Fruit fly (Drosophila melanogaster): ENCODE data around the gene CG10405.

The CG10405 gene

DNA sequence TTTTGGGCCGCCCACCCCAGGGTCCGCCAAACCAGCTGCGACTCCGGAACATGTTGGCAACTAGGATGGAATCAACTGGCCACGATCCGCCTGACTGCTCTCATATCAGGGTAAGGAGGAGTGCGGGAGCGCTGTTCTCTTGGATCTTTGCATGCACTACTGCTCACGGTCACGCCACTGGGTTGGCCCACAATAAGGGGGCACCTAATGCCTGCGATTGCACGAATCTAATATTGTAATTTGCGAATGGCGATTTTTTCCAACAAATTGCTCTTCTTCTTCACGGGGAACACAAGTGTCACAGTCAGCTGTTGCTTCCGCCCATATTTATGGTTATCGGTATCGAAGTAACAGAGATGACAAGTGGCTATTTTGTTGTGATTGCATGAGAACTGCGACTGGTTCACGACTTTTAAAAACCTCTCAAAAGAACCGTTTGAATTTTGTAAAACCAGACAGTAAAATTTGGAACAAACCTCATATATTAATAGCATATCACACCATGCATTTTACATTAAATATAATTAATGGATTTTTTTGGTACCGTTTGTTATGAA lies 12.8 kb upstream of the CG10405 start, which contains the start of gene ema (continued):
- TF ChIP-seq slbo (GFP tag; IDR thresholded peaks at IDR 0.05), result peak; percentile 56
- peak in 1 of 2 experiments; percentile 50 for TF ChIP-seq Pdp1 (GFP tag; optimal IDR thresholded peaks at IDR 0.05)
- peak; percentile 28; the same call in 1 of the 2 replicates for TF ChIP-seq Xrp1 (GFP tag; IDR thresholded peaks at IDR 0.05)
- peak; percentile 8 for TF ChIP-seq PHDP (tag; optimal IDR thresholded peaks at IDR 0.05)
- TF ChIP-seq Sin3A (optimal IDR thresholded peaks at IDR 0.05), result peak; percentile 7
- TF ChIP-seq CG1792 (GFP tag; optimal IDR thresholded peaks at IDR 0.05), result no peak
- TF ChIP-seq MESR4 (GFP tag; optimal IDR thresholded peaks at IDR 0.05), result peak; percentile 90
- no peak for TF ChIP-seq repo (GFP tag; optimal IDR thresholded peaks at IDR 0.05)
- TF ChIP-seq lilli (GFP tag; optimal IDR thresholded peaks at IDR 0.05), result peak; percentile 61
- TF ChIP-seq lmd (GFP tag; IDR thresholded peaks at IDR 0.05), result no peak
- 0 out of 2 replicates have a peak, but pooled peaks have one; percentile 22 for TF ChIP-seq rib (GFP tag; IDR thresholded peaks at IDR 0.05)
- TF ChIP-seq CG14710 (tag; optimal IDR thresholded peaks at IDR 0.05), result peak; percentile 43
- TF ChIP-seq CG16813 (GFP tag; IDR thresholded peaks at IDR 0.05; ENCODE audit: partially characterized antibody), result peak; percentile 25; the same call in 1 of the 3 replicates
- peak; percentile 1 for TF ChIP-seq Antp (GFP tag; optimal IDR thresholded peaks at IDR 0.05)
- TF ChIP-seq Nf-YC (tag; optimal IDR thresholded peaks at IDR 0.05), result peak; percentile 39
- TF ChIP-seq stwl (tag; optimal IDR thresholded peaks at IDR 0.05), result peak; percentile 57
- 0 out of 3 replicates have a peak, but pooled peaks have one; percentile 38 for TF ChIP-seq Dbx (GFP tag; IDR thresholded peaks at IDR 0.05)
- TF ChIP-seq CG2129 (GFP tag; IDR thresholded peaks at IDR 0.05; ENCODE audit: partially characterized antibody), result 0 out of 2 replicates have a peak, but pooled peaks have one; percentile 10
- peak; percentile 51 for TF ChIP-seq CG17829 (tag; optimal IDR thresholded peaks at IDR 0.05)
- peak; percentile 13 for TF ChIP-seq dm (GFP tag; optimal IDR thresholded peaks at IDR 0.05)
- peak; percentile 28 for TF ChIP-seq nmo (GFP tag; optimal IDR thresholded peaks at IDR 0.05)
- TF ChIP-seq Hsf (GFP tag; optimal IDR thresholded peaks at IDR 0.05), result peak; percentile 39
- TF ChIP-seq CG1603 (tag; optimal IDR thresholded peaks at IDR 0.05), result peak; percentile 63
- TF ChIP-seq CG31224 (GFP tag; IDR thresholded peaks at IDR 0.05), result 0 out of 2 replicates have a peak, but pooled peaks have one; percentile 12
- TF ChIP-seq vvl (GFP tag; IDR thresholded peaks at IDR 0.05), result 0 out of 2 replicates have a peak, but pooled peaks have one; percentile 40
- peak; percentile 27 for TF ChIP-seq CrebB (tag; optimal IDR thresholded peaks at IDR 0.05)
- TF ChIP-seq CG7786 (GFP tag; optimal IDR thresholded peaks at IDR 0.05), result peak; percentile 6
- TF ChIP-seq CG12659 (GFP tag; optimal IDR thresholded peaks at IDR 0.05), result peak; percentile 61
- 0 out of 2 replicates have a peak, but pooled peaks have one; percentile 9 for TF ChIP-seq CG6272 (GFP tag; IDR thresholded peaks at IDR 0.05)
- no peak for TF ChIP-seq danr (GFP tag; IDR thresholded peaks at IDR 0.05)
- peak; percentile 54; the same call in 1 of the 2 replicates for TF ChIP-seq CG32532 (GFP tag; IDR thresholded peaks at IDR 0.05)
- TF ChIP-seq ci (GFP tag; IDR thresholded peaks at IDR 0.05), result peak; percentile 17; the same call in 1 of the 3 replicates
- TF ChIP-seq unpg (GFP tag; optimal IDR thresholded peaks at IDR 0.05), result no peak
- TF ChIP-seq Opbp (GFP tag; IDR thresholded peaks at IDR 0.05; ENCODE audit: partially characterized antibody), result peak; percentile 39; the same call in 1 of the 3 replicates
- TF ChIP-seq CG12942 (GFP tag; optimal IDR thresholded peaks at IDR 0.05), result peak; percentile 3
- TF ChIP-seq CG13424 (tag; optimal IDR thresholded peaks at IDR 0.05), result peak; percentile 34
- 0 out of 3 replicates have a peak, but pooled peaks have one; percentile 7 for TF ChIP-seq CG6791 (GFP tag; IDR thresholded peaks at IDR 0.05; ENCODE audit: partially characterized antibody)
- TF ChIP-seq CG13296 (GFP tag; optimal IDR thresholded peaks at IDR 0.05), result peak; percentile 26
- peak; percentile 41 for TF ChIP-seq CG12391 (tag; optimal IDR thresholded peaks at IDR 0.05)
- TF ChIP-seq CG10979 (tag; optimal IDR thresholded peaks at IDR 0.05), result peak; percentile 6
- TF ChIP-seq CG10267 (tag; optimal IDR thresholded peaks at IDR 0.05), result peak; percentile 29
- peak; percentile 24 for TF ChIP-seq dpn (GFP tag; optimal IDR thresholded peaks at IDR 0.05)
- TF ChIP-seq Atf3 (GFP tag; optimal IDR thresholded peaks at IDR 0.05), result no peak
- TF ChIP-seq CG17385 (GFP tag; optimal IDR thresholded peaks at IDR 0.05), result peak; percentile 97
- TF ChIP-seq Doc3 (GFP tag; IDR thresholded peaks at IDR 0.05; ENCODE audit: partially characterized antibody), result no peak
- no peak for TF ChIP-seq CG32767 (GFP tag; IDR thresholded peaks at IDR 0.05)
- no peak for TF ChIP-seq knrl (GFP tag; IDR thresholded peaks at IDR 0.05; ENCODE audit: partially characterized antibody)
- TF ChIP-seq CG10431 (GFP tag; optimal IDR thresholded peaks at IDR 0.05), result peak; percentile 51
- TF ChIP-seq tin (GFP tag; optimal IDR thresholded peaks at IDR 0.05), result peak; percentile 8
